Worm (Caenorhabditis elegans): ENCODE results near the gene K03H6.1.

K03H6.1 gene

DNA sequence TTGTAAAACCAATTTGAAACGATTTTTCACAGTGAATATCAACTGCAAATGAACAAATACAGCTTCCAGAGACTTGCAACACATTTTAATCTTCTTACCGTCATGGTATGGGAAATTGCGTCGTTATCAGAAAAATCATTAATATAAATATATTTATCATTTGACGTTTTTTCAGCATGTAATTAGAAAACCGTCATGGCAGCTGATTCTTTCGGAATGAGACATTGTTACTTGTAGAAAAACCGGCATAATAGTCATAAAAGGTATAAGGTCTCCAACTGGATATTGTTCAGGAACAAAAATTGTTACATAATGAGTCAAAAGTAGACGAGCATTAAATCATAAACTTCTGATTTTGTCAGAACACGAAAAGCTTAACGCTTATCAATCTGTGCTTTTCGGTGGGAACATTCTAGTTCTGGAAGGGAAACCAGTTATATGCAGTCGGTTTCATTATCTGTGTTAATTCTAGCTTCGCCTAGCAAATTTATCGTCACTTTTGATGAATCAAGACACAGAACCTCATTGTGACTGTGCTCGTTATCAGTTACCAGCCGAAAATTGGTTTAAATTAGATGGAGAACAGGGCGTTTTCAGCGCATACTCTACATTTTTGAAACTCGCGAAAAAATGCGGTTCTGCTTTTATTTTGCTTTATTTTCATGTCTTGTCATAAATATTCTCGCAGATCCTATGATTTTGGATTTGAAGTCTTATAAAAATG is 29.8 kb downstream of the K03H6.1 start, which contains the start of gene C34H4.2:
TSS of gene C34H4.2 (plus strand) at position 558 of the 724 bp plus-strand sequence.
- no peak for TF ChIP-seq fkh-10 (GFP tag; optimal IDR thresholded peaks at IDR 0.05)
- no peak for TF ChIP-seq ceh-45 (GFP tag; IDR thresholded peaks at IDR 0.05)
- TF ChIP-seq pha-4 (tag; optimal IDR thresholded peaks at IDR 0.05), result no peak
- no peak for TF ChIP-seq hlh-6 (tag; optimal IDR thresholded peaks at IDR 0.05)
- TF ChIP-seq hlh-8 (tag; optimal IDR thresholded peaks at IDR 0.05), result no peak
- no peak for TF ChIP-seq ttx-3 (tag; optimal IDR thresholded peaks at IDR 0.05)
- no peak for TF ChIP-seq ceh-34 (tag; optimal IDR thresholded peaks at IDR 0.05)
- TF ChIP-seq pag-3 (tag; optimal IDR thresholded peaks at IDR 0.05; ENCODE audit: borderline replicate concordance), result no peak
- no peak for TF ChIP-seq unc-3 (GFP tag; conservative IDR thresholded peaks at IDR 0.05)
- TF ChIP-seq unc-3 (tag; optimal IDR thresholded peaks at IDR 0.05), result no peak
- no peak for TF ChIP-seq pqm-1 (tag; optimal IDR thresholded peaks at IDR 0.05)
- TF ChIP-seq K02D7.2 (tag; optimal IDR thresholded peaks at IDR 0.05), result no peak
- no peak for TF ChIP-seq pat-9 (tag; optimal IDR thresholded peaks at IDR 0.05)
- no peak for TF ChIP-seq che-1 (tag; optimal IDR thresholded peaks at IDR 0.05)
- TF ChIP-seq tbx-7 (tag; optimal IDR thresholded peaks at IDR 0.05), result no peak
- no peak for TF ChIP-seq hlh-30 (tag; optimal IDR thresholded peaks at IDR 0.05; ENCODE audit: insufficient read depth)
- TF ChIP-seq sdc-2 (tag; optimal IDR thresholded peaks at IDR 0.05), result no peak
- no peak for TF ChIP-seq syd-9 (tag; optimal IDR thresholded peaks at IDR 0.05)
- no peak for TF ChIP-seq elt-2 (tag; optimal IDR thresholded peaks at IDR 0.05)

ce11 chrIV:1555021-1555720 is 31.7 kb downstream of the K03H6.1 start, which contains the start of gene C34H4.1:
C34H4.1 (plus strand) TSS chrIV:1555579.
- no peak for TF ChIP-seq ahr-1 (tag; optimal IDR thresholded peaks at IDR 0.05)
- no peak for TF ChIP-seq pat-9 (tag; optimal IDR thresholded peaks at IDR 0.05)
- no peak for TF ChIP-seq hlh-6 (tag; optimal IDR thresholded peaks at IDR 0.05)
- no peak for TF ChIP-seq gmeb-2 (tag; optimal IDR thresholded peaks at IDR 0.05)
- no peak for TF ChIP-seq sox-4 (tag; optimal IDR thresholded peaks at IDR 0.05)
- no peak for TF ChIP-seq ceh-48 (tag; optimal IDR thresholded peaks at IDR 0.05)
- TF ChIP-seq tbx-7 (tag; optimal IDR thresholded peaks at IDR 0.05), result no peak
- no peak for TF ChIP-seq ceh-6 (GFP tag; optimal IDR thresholded peaks at IDR 0.05)
- no peak for TF ChIP-seq K09A11.1 (tag; optimal IDR thresholded peaks at IDR 0.05; ENCODE audit: insufficient read depth)
- no peak for TF ChIP-seq sox-2 (GFP tag; IDR thresholded peaks at IDR 0.05)
- no peak for TF ChIP-seq ceh-24 (tag; optimal IDR thresholded peaks at IDR 0.05)
- no peak for TF ChIP-seq nhr-232 (tag; optimal IDR thresholded peaks at IDR 0.05)
- TF ChIP-seq che-1 (tag; optimal IDR thresholded peaks at IDR 0.05), result no peak

- TF ChIP-seq ztf-16 (tag; optimal IDR thresholded peaks at IDR 0.05), result no peak
- no peak for TF ChIP-seq ama-1 (optimal IDR thresholded peaks at IDR 0.05)
- no peak for TF ChIP-seq hlh-13 (GFP tag; optimal IDR thresholded peaks at IDR 0.05)
- TF ChIP-seq pat-9 (tag; optimal IDR thresholded peaks at IDR 0.05), result no peak
- TF ChIP-seq unc-42 (tag; optimal IDR thresholded peaks at IDR 0.05), result no peak
- TF ChIP-seq pha-4 (tag; optimal IDR thresholded peaks at IDR 0.05), result no peak
- TF ChIP-seq ceh-34 (tag; optimal IDR thresholded peaks at IDR 0.05), result no peak
Observed at ce11 chrIV:1559931-1560330, 36.4 kb downstream of the K03H6.1 start, which contains the start of gene Y41D4B.17. Y41D4B.17 (plus strand) TSS chrIV:1560104.

DNA sequence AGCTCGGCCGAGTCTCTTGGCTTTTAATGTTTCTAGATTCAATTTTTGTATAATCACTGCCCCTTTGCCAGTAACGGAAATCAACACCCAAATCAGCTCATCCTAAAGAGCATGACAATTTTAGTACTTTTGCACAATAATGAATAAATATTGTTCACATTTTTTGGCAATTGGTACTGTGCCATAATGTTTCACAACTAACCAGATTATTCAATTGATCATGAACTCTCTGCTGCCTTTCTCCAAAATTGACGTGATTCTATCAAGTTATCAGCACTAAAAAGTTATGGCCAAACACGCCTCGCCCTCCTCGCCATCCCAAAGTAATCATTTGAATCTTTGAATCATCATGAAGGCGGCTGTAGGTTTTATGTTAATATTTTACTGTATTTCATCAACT is 38.4 kb downstream of the K03H6.1 start, which contains the start of gene hpo-6:
TSS of gene hpo-6 (plus strand) at position 301 of the 400 bp plus-strand sequence.
- TF ChIP-seq npax-4 (tag; optimal IDR thresholded peaks at IDR 0.05), result no peak
- no peak for TF ChIP-seq ttx-3 (tag; optimal IDR thresholded peaks at IDR 0.05)
- TF ChIP-seq unc-3 (GFP tag; conservative IDR thresholded peaks at IDR 0.05), result no peak
- no peak for TF ChIP-seq unc-3 (tag; optimal IDR thresholded peaks at IDR 0.05)
- TF ChIP-seq ref-2 (tag; optimal IDR thresholded peaks at IDR 0.05), result no peak
- no peak for TF ChIP-seq ets-4 (tag; optimal IDR thresholded peaks at IDR 0.05)
- TF ChIP-seq ceh-30 (tag; optimal IDR thresholded peaks at IDR 0.05), result no peak
- TF ChIP-seq nhr-11 (tag; optimal IDR thresholded peaks at IDR 0.05), result no peak
- TF ChIP-seq F13H6.1 (tag; optimal IDR thresholded peaks at IDR 0.05), result no peak
- TF ChIP-seq pag-3 (tag; optimal IDR thresholded peaks at IDR 0.05; ENCODE audit: borderline replicate concordance), result no peak
- no peak for TF ChIP-seq sox-2 (GFP tag; IDR thresholded peaks at IDR 0.05)
- no peak for TF ChIP-seq ceh-48 (tag; optimal IDR thresholded peaks at IDR 0.05)
- no peak for TF ChIP-seq unc-42 (tag; optimal IDR thresholded peaks at IDR 0.05)
- TF ChIP-seq elt-2 (tag; optimal IDR thresholded peaks at IDR 0.05), result no peak
- TF ChIP-seq ceh-31 (tag; optimal IDR thresholded peaks at IDR 0.05), result no peak
- TF ChIP-seq K02D7.2 (tag; optimal IDR thresholded peaks at IDR 0.05), result no peak
- no peak for TF ChIP-seq pha-2 (tag; optimal IDR thresholded peaks at IDR 0.05)
- TF ChIP-seq sdc-2 (tag; optimal IDR thresholded peaks at IDR 0.05), result no peak
